Fruit fly (Drosophila melanogaster) whole organism, embryonic: ENCODE measurements around the gene dsf.

Experiments used
- Awh ChIP-seq: fragments of 200-800 bp; sonication (Bioruptor generic); IDR thresholded peaks from 2 replicates; pipeline ENCODE4, ENCODE4 v1.3.6; 2022; ENCODE audit warnings: missing biosample characterization, missing genetic modification characterization
- BEAF-32 ChIP-seq: fragments of 200-800 bp; sonication (Bioruptor generic); optimal IDR thresholded peaks from 3 replicates; lab custom pipeline; 2017; ENCODE audit warnings: missing biosample characterization, missing genetic modification characterization, mild to moderate bottlenecking, moderate library complexity, missing genetic modification reagents
- Bteb2 ChIP-seq: fragments of 200-800 bp; sonication (Bioruptor generic); optimal IDR thresholded peaks from 2 replicates; lab custom pipeline; 2016; ENCODE audit warnings: missing biosample characterization, missing genetic modification characterization
- CG10431 ChIP-seq: fragments of 200-800 bp; sonication (Bioruptor generic); optimal IDR thresholded peaks from 3 replicates; lab custom pipeline; 2018; ENCODE audit warnings: missing biosample characterization, mild to moderate bottlenecking, missing genetic modification characterization
- CG10979 ChIP-seq: fragments of 200-800 bp; sonication (Bioruptor generic); optimal IDR thresholded peaks from 2 replicates; lab custom pipeline; 2018; ENCODE audit warnings: missing biosample characterization, mild to moderate bottlenecking, missing genetic modification characterization, moderate library complexity
- CG11456 ChIP-seq: fragments of 200-800 bp; sonication (Bioruptor generic); IDR thresholded peaks from 3 replicates; pipeline ENCODE4 v1.3.6; 2022; ENCODE audit warnings: missing biosample characterization, missing genetic modification characterization
- CG12219 ChIP-seq: fragments of 200-800 bp; sonication (Bioruptor generic); optimal IDR thresholded peaks from 3 replicates; lab custom pipeline; 2018; ENCODE audit warnings: missing biosample characterization, mild to moderate bottlenecking, missing genetic modification characterization
- CG13775 ChIP-seq: fragments of 200-800 bp; sonication (Bioruptor generic); optimal IDR thresholded peaks from 3 replicates; lab custom pipeline; 2017; ENCODE audit warnings: missing biosample characterization, mild to moderate bottlenecking, missing genetic modification characterization
- CG1792 ChIP-seq: fragments of 200-800 bp; sonication (Bioruptor generic); optimal IDR thresholded peaks from 2 replicates; lab custom pipeline; 2016; ENCODE audit warnings: missing biosample characterization, missing genetic modification characterization
- CG2199 ChIP-seq: fragments of 200-800 bp; sonication (Bioruptor generic); IDR thresholded peaks from 3 replicates; pipeline ENCODE4 v1.3.6; 2022; ENCODE audit warnings: missing biosample characterization, missing genetic modification characterization
- CG2875 ChIP-seq: fragments of 200-800 bp; sonication (Bioruptor generic); optimal IDR thresholded peaks from 2 replicates; lab custom pipeline; 2017; ENCODE audit warnings: missing biosample characterization, mild to moderate bottlenecking, missing genetic modification characterization, missing genetic modification reagents
- CG31365 ChIP-seq: fragments of 200-800 bp; sonication (Bioruptor generic); optimal IDR thresholded peaks from 2 replicates; lab custom pipeline; 2018; ENCODE audit warnings: missing biosample characterization, mild to moderate bottlenecking, missing genetic modification characterization
- CG3163 ChIP-seq: fragments of 200-800 bp; sonication (Bioruptor generic); optimal IDR thresholded peaks from 3 replicates; lab custom pipeline; 2016; ENCODE audit warnings: missing biosample characterization, missing genetic modification characterization
- CG32772 ChIP-seq: fragments of 200-800 bp; sonication (Bioruptor generic); IDR thresholded peaks from 2 replicates; pipeline ENCODE4 v1.3.6; 2022; ENCODE audit warnings: missing biosample characterization, missing genetic modification characterization
- CG3407 ChIP-seq: fragments of 200-800 bp; sonication (Bioruptor generic); optimal IDR thresholded peaks from 2 replicates; lab custom pipeline; 2018; ENCODE audit warnings: missing biosample characterization, mild to moderate bottlenecking, missing genetic modification characterization
- CG34224 ChIP-seq: fragments of 200-800 bp; sonication (Bioruptor generic); IDR thresholded peaks from 3 replicates; pipeline ENCODE4 v1.3.6; 2022; ENCODE audit warnings: missing biosample characterization, missing genetic modification characterization; ENCODE audit not compliant: partially characterized antibody
- CG3838 ChIP-seq: fragments of 200-800 bp; sonication (Bioruptor generic); optimal IDR thresholded peaks from 3 replicates; lab custom pipeline; 2016; ENCODE audit warnings: missing biosample characterization, missing genetic modification characterization
- CG3847 ChIP-seq: fragments of 200-800 bp; sonication (Bioruptor generic); IDR thresholded peaks from 2 replicates; pipeline ENCODE4 v1.3.6; 2022; ENCODE audit warnings: missing biosample characterization, missing genetic modification characterization
- CG4707 ChIP-seq: fragments of 200-800 bp; sonication (Bioruptor generic); optimal IDR thresholded peaks from 2 replicates; lab custom pipeline; 2018; ENCODE audit warnings: missing biosample characterization, mild to moderate bottlenecking, missing genetic modification characterization, moderate library complexity
- CG5953 ChIP-seq: fragments of 200-800 bp; sonication (Bioruptor generic); IDR thresholded peaks from 2 replicates; pipeline ENCODE4 v1.3.6; 2022; ENCODE audit warnings: missing biosample characterization, missing genetic modification characterization
- Camta ChIP-seq: fragments of 200-800 bp; sonication (Bioruptor generic); optimal IDR thresholded peaks from 2 replicates; lab custom pipeline; 2016; ENCODE audit warnings: missing biosample characterization, missing genetic modification characterization
- Dll ChIP-seq: fragments of 200-800 bp; sonication (Bioruptor generic); IDR thresholded peaks from 4 replicates; pipeline ENCODE4 v1.3.6; 2022; ENCODE audit warnings: missing biosample characterization, missing genetic modification characterization; ENCODE audit not compliant: partially characterized antibody
- Drgx ChIP-seq: fragments of 200-800 bp; sonication (Bioruptor generic); IDR thresholded peaks from 2 replicates; pipeline ENCODE4 v1.3.6; 2022; ENCODE audit warnings: missing biosample characterization, missing genetic modification characterization
- HLH4C ChIP-seq: fragments of 200-800 bp; sonication (Bioruptor generic); IDR thresholded peaks from 3 replicates; pipeline ENCODE4 v1.3.6; 2022; ENCODE audit warnings: missing biosample characterization, missing genetic modification characterization; ENCODE audit not compliant: partially characterized antibody
- Mrtf ChIP-seq: fragments of 200-800 bp; sonication (Bioruptor generic); IDR thresholded peaks from 3 replicates; pipeline ENCODE4 v1.3.6; 2022; ENCODE audit warnings: missing biosample characterization, missing genetic modification characterization
- NFAT ChIP-seq: fragments of 200-800 bp; sonication (Bioruptor generic); IDR thresholded peaks from 2 replicates; pipeline ENCODE4 v1.3.6; 2022; ENCODE audit warnings: missing biosample characterization, missing genetic modification characterization
- NK7.1 ChIP-seq: fragments of 200-800 bp; sonication (Bioruptor generic); optimal IDR thresholded peaks from 3 replicates; lab custom pipeline; 2016; ENCODE audit warnings: missing biosample characterization, missing genetic modification characterization
- Oli ChIP-seq: fragments of 200-800 bp; sonication (Bioruptor generic); optimal IDR thresholded peaks from 2 replicates; lab custom pipeline; 2018; ENCODE audit warnings: missing biosample characterization, mild to moderate bottlenecking, missing genetic modification characterization, moderate library complexity
- Scr ChIP-seq: fragments of 200-800 bp; sonication (Bioruptor generic); IDR thresholded peaks from 2 replicates; pipeline ENCODE4 v1.3.6; 2022; ENCODE audit warnings: missing biosample characterization, missing genetic modification characterization; ENCODE audit not compliant: partially characterized antibody
- Sry-δ ChIP-seq: fragments of 200-800 bp; sonication (Bioruptor generic); optimal IDR thresholded peaks from 2 replicates; lab custom pipeline; 2016; ENCODE audit warnings: missing biosample characterization, missing genetic modification characterization
- Stat92E ChIP-seq, 3 experiments: fragments of >200 bp in 2 of 3; fragments of 200-800 bp in 1 of 3; sonication (Bioruptor generic) in 1 of 3; optimal IDR thresholded peaks; 2 replicates each; lab custom pipeline; 2017 to 2019; ENCODE audit warnings: missing biosample characterization in 3 of 3, missing genetic modification characterization in 3 of 3, mild to moderate bottlenecking in 1 of 3, moderate library complexity in 1 of 3
- Usf ChIP-seq: fragments of 200-800 bp; sonication (Bioruptor generic); optimal IDR thresholded peaks from 2 replicates; lab custom pipeline; 2017; ENCODE audit warnings: missing genotype, missing biosample characterization, missing genetic modification characterization
- amos ChIP-seq: fragments of 200-800 bp; sonication (Bioruptor generic); IDR thresholded peaks from 2 replicates; pipeline ENCODE4 v1.3.6; 2022; ENCODE audit warnings: missing biosample characterization, missing genetic modification characterization; ENCODE audit not compliant: partially characterized antibody
- ato ChIP-seq: fragments of 200-800 bp; sonication (Bioruptor generic); IDR thresholded peaks from 2 replicates; pipeline ENCODE4 v1.3.6; 2022; ENCODE audit warnings: missing biosample characterization, missing genetic modification characterization; ENCODE audit not compliant: partially characterized antibody
- bcd ChIP-seq: fragments of 200-800 bp; sonication (Bioruptor generic); optimal IDR thresholded peaks from 2 replicates; lab custom pipeline; 2017; ENCODE audit warnings: missing biosample characterization, mild to moderate bottlenecking, missing genetic modification characterization
- chm ChIP-seq: fragments of 200-800 bp; sonication (Bioruptor generic); IDR thresholded peaks from 2 replicates; pipeline ENCODE4 v1.3.6; 2022; ENCODE audit warnings: missing biosample characterization, missing genetic modification characterization
- cwo ChIP-seq: fragments of 200-800 bp; sonication (Bioruptor generic); optimal IDR thresholded peaks from 3 replicates; lab custom pipeline; 2017; ENCODE audit warnings: missing biosample characterization, missing genetic modification characterization, mild to moderate bottlenecking, moderate library complexity, missing genetic modification reagents
- gsb ChIP-seq: fragments of 200-800 bp; sonication (Bioruptor generic); IDR thresholded peaks from 2 replicates; pipeline ENCODE4 v1.3.6; 2022; ENCODE audit warnings: missing biosample characterization, missing genetic modification characterization
- hbn ChIP-seq: fragments of 200-800 bp; sonication (Bioruptor generic); IDR thresholded peaks from 2 replicates; pipeline ENCODE4 v1.3.6; 2022; ENCODE audit warnings: missing biosample characterization, missing genetic modification characterization; ENCODE audit not compliant: partially characterized antibody
- insv ChIP-seq, 2 experiments: fragments of 200-800 bp; sonication (Bioruptor generic); optimal IDR thresholded peaks; 3 replicates each; lab custom pipeline; 2016 to 2018; ENCODE audit warnings: missing biosample characterization in 2 of 2, missing genetic modification characterization in 2 of 2
- oc ChIP-seq: fragments of 200-800 bp; sonication (Bioruptor generic); optimal IDR thresholded peaks from 2 replicates; lab custom pipeline; 2018; ENCODE audit warnings: missing biosample characterization, mild to moderate bottlenecking, missing genetic modification characterization, moderate library complexity
- onecut ChIP-seq: fragments of 200-800 bp; sonication (Bioruptor generic); IDR thresholded peaks from 2 replicates; pipeline ENCODE4 v1.3.6; 2022; ENCODE audit warnings: missing biosample characterization, missing genetic modification characterization
- prd ChIP-seq, 3 experiments: fragments of >200 bp in 2 of 3; fragments of 200-800 bp in 1 of 3; sonication (Bioruptor generic) in 1 of 3; optimal IDR thresholded peaks in 2 of 3; IDR thresholded peaks in 1 of 3; 2 replicates in 2 of 3; 3 replicates in 1 of 3; pipeline versions ENCODE4 v1.3.6 to Lab custom; 2017 to 2022; ENCODE audit warnings: missing biosample characterization in 1 of 3, missing genetic modification characterization in 1 of 3
- ranshi ChIP-seq: fragments of 200-800 bp; sonication (Bioruptor generic); IDR thresholded peaks from 2 replicates; pipeline ENCODE4 v1.3.6; 2022; ENCODE audit warnings: missing biosample characterization, missing genetic modification characterization
- ro ChIP-seq: fragments of 200-800 bp; sonication (Bioruptor generic); IDR thresholded peaks from 2 replicates; pipeline ENCODE4 v1.3.6; 2022; ENCODE audit warnings: missing biosample characterization, missing genetic modification characterization
- sisA ChIP-seq: fragments of 200-800 bp; sonication (Bioruptor generic); IDR thresholded peaks from 2 replicates; pipeline ENCODE4 v1.3.6; 2022; ENCODE audit warnings: missing biosample characterization, missing genetic modification characterization
- tin ChIP-seq: fragments of 200-800 bp; sonication (Bioruptor generic); optimal IDR thresholded peaks from 3 replicates; lab custom pipeline; 2016; ENCODE audit warnings: missing biosample characterization, missing genetic modification characterization
- zen2 ChIP-seq: fragments of 200-800 bp; sonication (Bioruptor generic); IDR thresholded peaks from 3 replicates; pipeline ENCODE4 v1.3.6; 2022; ENCODE audit warnings: missing biosample characterization, missing genetic modification characterization; ENCODE audit not compliant: partially characterized antibody

The dsf gene

dm6 chr2L:5879363-5879934, 46.3 kb upstream of the dsf start, which contains the start of gene rau (continued):
- no peak for TF ChIP-seq CG34224 (GFP tag; lab: Robert Waterston, UW)
- TF ChIP-seq insv (GFP tag; optimal IDR thresholded peaks at IDR 0.05; lab: Kevin White, UChicago) = peak in 1 of 2 experiments; percentile 88
- TF ChIP-seq tin = peak; percentile 56
- peak; percentile 85; the same call in 1 of the 2 replicates for TF ChIP-seq chm (GFP tag; lab: Robert Waterston, UW)
- peak; percentile 81 for TF ChIP-seq CG10979
- peak; percentile 76 for TF ChIP-seq bcd (GFP tag; lab: Kevin White, UChicago)
- TF ChIP-seq Dll (GFP tag; lab: Robert Waterston, UW) = peak; percentile 28; the same call in 1 of the 4 replicates
- peak; percentile 43; the same call in 1 of the 2 replicates for TF ChIP-seq ato (GFP tag; lab: Robert Waterston, UW)
- TF ChIP-seq hbn (GFP tag; lab: Robert Waterston, UW) = no peak
- 0 out of 2 replicates have a peak, but pooled peaks have one; percentile 6 for TF ChIP-seq ranshi (GFP tag; lab: Robert Waterston, UW)
- peak; percentile 84; the same call in 2 of the 3 replicates for TF ChIP-seq CG2199 (GFP tag; lab: Robert Waterston, UW)
- no peak for TF ChIP-seq CG3163
- peak; percentile 62 for TF ChIP-seq CG3847
- peak; percentile 27; the same call in 1 of the 2 replicates for TF ChIP-seq amos (GFP tag; lab: Robert Waterston, UW)
- peak; percentile 60 for TF ChIP-seq CG12219 (GFP tag; lab: Kevin White, UChicago)
- peak; percentile 40 for TF ChIP-seq Camta (GFP tag; lab: Kevin White, UChicago)
- peak; percentile 59 for TF ChIP-seq Bteb2 (GFP tag; lab: Kevin White, UChicago)
- no peak for TF ChIP-seq NK7.1
- TF ChIP-seq CG5953 (GFP tag; lab: Robert Waterston, UW) = no peak
- TF ChIP-seq CG32772 (GFP tag; lab: Robert Waterston, UW) = peak; percentile 70
- peak; percentile 44; the same call in 1 of the 3 replicates for TF ChIP-seq Mrtf (GFP tag; lab: Robert Waterston, UW)
- no peak for TF ChIP-seq CG1792 (GFP tag; lab: Kevin White, UChicago)
- TF ChIP-seq CG4707 (GFP tag; lab: Kevin White, UChicago) = peak; percentile 21
- peak; percentile 66 for TF ChIP-seq oc (tag; lab: Kevin White, UChicago)
- no peak; the same call in 2 of the 3 replicates for TF ChIP-seq zen2 (GFP tag; lab: Robert Waterston, UW)
- peak; percentile 76 for TF ChIP-seq Drgx (GFP tag; lab: Robert Waterston, UW)
- peak; percentile 71 for TF ChIP-seq CG2875 (GFP tag; lab: Kevin White, UChicago)
- no peak for TF ChIP-seq ro
- peak; percentile 64 for TF ChIP-seq sisA (GFP tag; lab: Robert Waterston, UW)
- TF ChIP-seq Awh (GFP tag; lab: Robert Waterston, UW) = no peak; the same call in 1 of the 2 replicates
- TF ChIP-seq HLH4C = 0 out of 3 replicates have a peak, but pooled peaks have one; percentile 13
- TF ChIP-seq Scr (GFP tag; lab: Robert Waterston, UW) = no peak
- TF ChIP-seq cwo (GFP tag; lab: Kevin White, UChicago) = peak; percentile 72
- TF ChIP-seq Stat92E (GFP tag; optimal IDR thresholded peaks at IDR 0.05; lab: Kevin White, UChicago) = peak in 1 of 3 experiments; percentile 57
- TF ChIP-seq CG13775 (GFP tag; lab: Kevin White, UChicago) = peak; percentile 69
- TF ChIP-seq CG3838 (GFP tag; lab: Kevin White, UChicago) = no peak
- peak; percentile 72 for TF ChIP-seq Oli (tag; lab: Kevin White, UChicago)
- TF ChIP-seq BEAF-32 (GFP tag; lab: Kevin White, UChicago) = no peak
- TF ChIP-seq CG3407 (GFP tag; lab: Kevin White, UChicago) = peak; percentile 70
- peak; percentile 56; the same call in 1 of the 2 replicates for TF ChIP-seq gsb (GFP tag; lab: Robert Waterston, UW)
- TF ChIP-seq CG10431 (GFP tag; lab: Kevin White, UChicago) = peak; percentile 1
- no peak for TF ChIP-seq CG31365 (tag; lab: Kevin White, UChicago)
- peak; percentile 23 for TF ChIP-seq Usf (GFP tag; lab: Kevin White, UChicago)
- TF ChIP-seq CG11456 (GFP tag; lab: Robert Waterston, UW) = no peak
- peak; percentile 69 for TF ChIP-seq onecut (GFP tag; lab: Robert Waterston, UW)
- TF ChIP-seq Sry-δ (GFP tag; lab: Kevin White, UChicago) = no peak
- TF ChIP-seq NFAT (GFP tag; lab: Robert Waterston, UW) = peak; percentile 57
- TF ChIP-seq prd (optimal IDR thresholded peaks at IDR 0.05; lab: Kevin White, UChicago) = no peak
- TF ChIP-seq prd (GFP tag; IDR thresholded peaks at IDR 0.05; lab: Robert Waterston, UW) = peak; percentile 81
